Worm (Caenorhabditis elegans) whole organism, L1 larva: ENCODE results near the gene srx-77.

ENCODE experiments used
- C04F5.9 ChIP-seq: sonication (generic microtip); optimal IDR thresholded peaks from 2 replicates; lab custom pipeline; 2016; ENCODE audit warnings: missing genetic modification characterization, missing compliant biosample characterization
- C16A3.4 ChIP-seq: fragments of 150-350 bp; optimal IDR thresholded peaks from 2 replicates; lab custom pipeline; 2014; ENCODE audit warnings: missing biosample characterization, missing genetic modification characterization
- blmp-1 ChIP-seq: fragments of 150-350 bp; optimal IDR thresholded peaks from 2 replicates; lab custom pipeline; 2014; ENCODE audit warnings: missing biosample characterization, missing genetic modification characterization
- ceh-63 ChIP-seq: fragments of 200-800 bp; sonication (Bioruptor generic); optimal IDR thresholded peaks from 2 replicates; lab custom pipeline; 2018; ENCODE audit warnings: mild to moderate bottlenecking, missing genetic modification characterization, missing compliant biosample characterization
- ceh-88 ChIP-seq: fragments of 200-800 bp; sonication (Bioruptor generic); IDR thresholded peaks from 2 replicates; pipeline ENCODE4 v1.3.6; 2022; ENCODE audit warnings: missing genetic modification characterization, missing compliant biosample characterization
- ceh-90 ChIP-seq: sonication (generic microtip); optimal IDR thresholded peaks from 2 replicates; lab custom pipeline; 2016; ENCODE audit warnings: missing genetic modification characterization, missing compliant biosample characterization
- ces-1 ChIP-seq: fragments of 150-350 bp; optimal IDR thresholded peaks from 2 replicates; lab custom pipeline; 2014; ENCODE audit warnings: missing biosample characterization, missing genetic modification reagents, missing genetic modification characterization
- dpl-1 ChIP-seq, 3 experiments: fragments of 150-350 bp in 2 of 3; sonication (generic microtip) in 1 of 3; optimal IDR thresholded peaks; 2 replicates each; lab custom pipeline; 2014 to 2017; ENCODE audit warnings: missing biosample characterization in 3 of 3, missing genetic modification characterization in 3 of 3, missing genetic modification reagents in 3 of 3
- efl-1 ChIP-seq, 4 experiments: fragments of 150-350 bp; optimal IDR thresholded peaks in 3 of 4; peaks in 1 of 4; 1 replicate in 1 of 4; 2 replicates in 3 of 4; lab custom pipeline; 2014; ENCODE audit warnings: missing biosample characterization in 2 of 4, missing genetic modification characterization in 2 of 4, missing genetic modification reagents in 2 of 4
- efl-3 ChIP-seq: fragments of 200-800 bp; sonication (Bioruptor generic); optimal IDR thresholded peaks from 2 replicates; lab custom pipeline; 2018; ENCODE audit warnings: mild to moderate bottlenecking, missing genetic modification characterization, missing compliant biosample characterization
- egl-13 ChIP-seq: sonication (generic microtip); optimal IDR thresholded peaks from 2 replicates; lab custom pipeline; 2016; ENCODE audit warnings: missing genotype, missing genetic modification reagents, missing genetic modification characterization, missing compliant biosample characterization
- fkh-4 ChIP-seq: sonication (generic microtip); optimal IDR thresholded peaks from 2 replicates; lab custom pipeline; 2016; ENCODE audit warnings: missing compliant biosample characterization, missing genetic modification characterization, borderline replicate concordance
- fkh-8 ChIP-seq: sonication (generic microtip); optimal IDR thresholded peaks from 2 replicates; lab custom pipeline; 2016; ENCODE audit warnings: mild to moderate bottlenecking, missing genetic modification characterization, missing compliant biosample characterization
- grh-1 ChIP-seq: fragments of 200-800 bp; sonication (Bioruptor generic); IDR thresholded peaks from 2 replicates; pipeline ENCODE4 v1.3.6; 2022; ENCODE audit warnings: missing genetic modification reagents, missing genetic modification characterization, missing compliant biosample characterization
- hlh-17 ChIP-seq: fragments of 200-800 bp; sonication (Bioruptor generic); optimal IDR thresholded peaks from 2 replicates; lab custom pipeline; 2018; ENCODE audit warnings: missing genetic modification characterization, mild to moderate bottlenecking, missing compliant biosample characterization, moderate library complexity, borderline replicate concordance
- jun-1 ChIP-seq: fragments of 150-350 bp; optimal IDR thresholded peaks from 2 replicates; lab custom pipeline; 2014; ENCODE audit warnings: missing biosample characterization, missing genetic modification reagents, missing genetic modification characterization
- lin-14 ChIP-seq: fragments of 200-800 bp; sonication (Bioruptor generic); optimal IDR thresholded peaks from 2 replicates; lab custom pipeline; 2018; ENCODE audit warnings: mild to moderate bottlenecking, missing genetic modification characterization, moderate library complexity, missing compliant biosample characterization
- lin-15B ChIP-seq: fragments of 150-350 bp; sonication (generic microtip); optimal IDR thresholded peaks from 3 replicates; lab custom pipeline; 2014; ENCODE audit warnings: missing biosample characterization, missing genetic modification characterization
- lin-39 ChIP-seq: fragments of 150-350 bp; optimal IDR thresholded peaks from 2 replicates; lab custom pipeline; 2014; ENCODE audit warnings: missing biosample characterization, missing genetic modification reagents, missing genetic modification characterization
- lir-3 ChIP-seq: sonication (generic microtip); optimal IDR thresholded peaks from 2 replicates; lab custom pipeline; 2016; ENCODE audit warnings: mild to moderate bottlenecking, missing genetic modification characterization, moderate library complexity, missing compliant biosample characterization; ENCODE audit not compliant: poor library complexity
- lsy-2 ChIP-seq, 2 experiments: fragments of 150-350 bp; optimal IDR thresholded peaks; 2 replicates each; lab custom pipeline; 2014; ENCODE audit warnings: missing biosample characterization in 2 of 2, missing genetic modification characterization in 2 of 2
- mdl-1 ChIP-seq, 2 experiments: fragments of 150-350 bp; optimal IDR thresholded peaks; 2 replicates each; lab custom pipeline; 2014 to 2017; ENCODE audit warnings: missing biosample characterization in 2 of 2, missing genetic modification characterization in 2 of 2, inconsistent platforms in 1 of 2
- nhr-11 ChIP-seq: fragments of 150-350 bp; optimal IDR thresholded peaks from 2 replicates; lab custom pipeline; 2014; ENCODE audit warnings: missing biosample characterization, missing genetic modification characterization
- nhr-19 ChIP-seq: fragments of 200-800 bp; sonication (Bioruptor generic); conservative IDR thresholded peaks from 2 replicates; pipeline ENCODE4 v1.3.6; 2022; ENCODE audit warnings: missing genetic modification characterization, missing compliant biosample characterization
- nhr-20 ChIP-seq: sonication (generic microtip); optimal IDR thresholded peaks from 2 replicates; lab custom pipeline; 2016; ENCODE audit warnings: mild to moderate bottlenecking, missing genetic modification characterization, missing compliant biosample characterization
- nhr-71 ChIP-seq: sonication (generic microtip); optimal IDR thresholded peaks from 2 replicates; lab custom pipeline; 2016; ENCODE audit warnings: mild to moderate bottlenecking, missing genetic modification characterization, moderate library complexity, missing compliant biosample characterization
- nhr-77 ChIP-seq: fragments of 150-350 bp; optimal IDR thresholded peaks from 2 replicates; lab custom pipeline; 2014; ENCODE audit warnings: missing biosample characterization, missing genetic modification characterization
- nhr-85 ChIP-seq: sonication (generic microtip); peaks from one replicate; lab custom pipeline; 2016; ENCODE audit warnings: missing genetic modification characterization, inconsistent platforms, missing compliant biosample characterization
- nhr-90 ChIP-seq: sonication (generic microtip); optimal IDR thresholded peaks from 2 replicates; lab custom pipeline; 2016; ENCODE audit warnings: mild to moderate bottlenecking, missing genetic modification characterization, missing compliant biosample characterization; ENCODE audit not compliant: poor library complexity
- pag-3 ChIP-seq: sonication (generic microtip); optimal IDR thresholded peaks from 2 replicates; lab custom pipeline; 2017; ENCODE audit warnings: missing genetic modification characterization, mild to moderate bottlenecking, missing compliant biosample characterization, antibody characterized with exemption, borderline replicate concordance; ENCODE audit not compliant: insufficient read depth
- rnt-1 ChIP-seq: sonication (generic microtip); optimal IDR thresholded peaks from 2 replicates; lab custom pipeline; 2016; ENCODE audit warnings: mild to moderate bottlenecking, missing genetic modification characterization, moderate library complexity, missing compliant biosample characterization
- skn-1 ChIP-seq: fragments of 150-350 bp; optimal IDR thresholded peaks from 2 replicates; lab custom pipeline; 2014; ENCODE audit warnings: missing biosample characterization, missing genetic modification characterization
- snpc-4 ChIP-seq: fragments of 150-350 bp; optimal IDR thresholded peaks from 2 replicates; lab custom pipeline; 2014; ENCODE audit warnings: missing biosample characterization, missing genetic modification characterization
- snu-23 ChIP-seq: sonication (generic microtip); optimal IDR thresholded peaks from 2 replicates; lab custom pipeline; 2016; ENCODE audit warnings: missing genetic modification characterization, missing compliant biosample characterization
- sox-4 ChIP-seq: sonication (generic microtip); optimal IDR thresholded peaks from 2 replicates; lab custom pipeline; 2016; ENCODE audit warnings: missing genetic modification characterization, missing compliant biosample characterization
- sptf-1 ChIP-seq: fragments of 150-350 bp; optimal IDR thresholded peaks from 2 replicates; lab custom pipeline; 2014; ENCODE audit warnings: missing biosample characterization, missing genetic modification characterization
- sup-37 ChIP-seq: fragments of 200-800 bp; sonication (Bioruptor generic); optimal IDR thresholded peaks from 2 replicates; lab custom pipeline; 2018; ENCODE audit warnings: mild to moderate bottlenecking, missing genetic modification characterization, missing compliant biosample characterization
- swsn-7 ChIP-seq: sonication (generic microtip); optimal IDR thresholded peaks from 2 replicates; lab custom pipeline; 2016; ENCODE audit warnings: missing genetic modification characterization, missing compliant biosample characterization
- tbx-2 ChIP-seq: sonication (generic microtip); optimal IDR thresholded peaks from 2 replicates; lab custom pipeline; 2016; ENCODE audit warnings: missing genetic modification characterization, missing compliant biosample characterization
- unc-130 ChIP-seq: fragments of 150-350 bp; optimal IDR thresholded peaks from 2 replicates; lab custom pipeline; 2017; ENCODE audit warnings: missing biosample characterization, missing genetic modification characterization, inconsistent platforms
- unc-30 ChIP-seq: sonication (generic microtip); optimal IDR thresholded peaks from 2 replicates; lab custom pipeline; 2017; ENCODE audit warnings: missing biosample characterization, missing genetic modification characterization
- unc-62 ChIP-seq: fragments of 150-350 bp; optimal IDR thresholded peaks from 2 replicates; lab custom pipeline; 2014; ENCODE audit warnings: missing biosample characterization, missing genetic modification reagents, missing genetic modification characterization
- unc-86 ChIP-seq: sonication (generic microtip); optimal IDR thresholded peaks from 2 replicates; lab custom pipeline; 2016; ENCODE audit warnings: missing genetic modification characterization, missing compliant biosample characterization
- unc-98 ChIP-seq: fragments of 200-800 bp; sonication (Bioruptor generic); IDR thresholded peaks from 2 replicates; pipeline ENCODE4 v1.3.6; 2022; ENCODE audit warnings: missing genetic modification characterization, missing compliant biosample characterization
- vab-15 ChIP-seq: sonication (generic microtip); optimal IDR thresholded peaks from 2 replicates; lab custom pipeline; 2017; ENCODE audit warnings: missing genotype, mild to moderate bottlenecking, missing genetic modification characterization, missing compliant biosample characterization
- xbp-1 ChIP-seq: sonication (generic microtip); optimal IDR thresholded peaks from 2 replicates; lab custom pipeline; 2016; ENCODE audit warnings: missing genetic modification characterization, missing compliant biosample characterization
- zag-1 ChIP-seq: fragments of 150-350 bp; optimal IDR thresholded peaks from 2 replicates; lab custom pipeline; 2014; ENCODE audit warnings: missing biosample characterization, missing genetic modification characterization
- ztf-4 ChIP-seq: fragments of 150-350 bp; optimal IDR thresholded peaks from 2 replicates; lab custom pipeline; 2014; ENCODE audit warnings: missing biosample characterization, missing genetic modification characterization

The srx-77 gene

ce11 chrV:4694466-4695092, 26.0 kb upstream of the srx-77 start:
- TF ChIP-seq nhr-77 (tag; lab: Kevin White, UChicago): no peak
- peak; percentile 35 for TF ChIP-seq nhr-20 (tag; lab: Kevin White, UChicago)
- TF ChIP-seq sup-37 (GFP tag; lab: Kevin White, UChicago): peak; percentile 43
- peak; percentile 16 for TF ChIP-seq blmp-1 (tag; lab: Kevin White, UChicago)
- peak; percentile 65 for TF ChIP-seq nhr-71 (tag; lab: Kevin White, UChicago)
- TF ChIP-seq lin-15B: no peak
- peak; percentile 56 for TF ChIP-seq lin-14 (GFP tag; lab: Kevin White, UChicago)
- peak; percentile 68 for TF ChIP-seq vab-15
- peak; percentile 57 for TF ChIP-seq lir-3 (tag; lab: Kevin White, UChicago)
- TF ChIP-seq swsn-7 (tag; lab: Kevin White, UChicago): no peak
- no peak for TF ChIP-seq skn-1
- TF ChIP-seq C16A3.4 (tag; lab: Kevin White, UChicago): no peak
- TF ChIP-seq ceh-90 (tag; lab: Kevin White, UChicago): no peak
- peak; percentile 14 for TF ChIP-seq tbx-2 (tag; lab: Kevin White, UChicago)
- TF ChIP-seq grh-1 (GFP tag; lab: Robert Waterston, UW): no peak
- no peak for TF ChIP-seq efl-3 (GFP tag; lab: Kevin White, UChicago)
- peak; percentile 11 for TF ChIP-seq snu-23 (GFP tag; lab: Kevin White, UChicago)
- TF ChIP-seq unc-86 (tag; lab: Kevin White, UChicago): no peak
- TF ChIP-seq nhr-19: peak; percentile 46
- TF ChIP-seq lin-39: peak; percentile 27
- peak; percentile 66 for TF ChIP-seq nhr-85 (tag; lab: Kevin White, UChicago)
- peak; percentile 9 to 62 for TF ChIP-seq lsy-2 (tag; optimal IDR thresholded peaks at IDR 0.05; lab: Kevin White, UChicago)
- peak in 1 of 2 experiments; percentile 23 for TF ChIP-seq mdl-1 (tag; optimal IDR thresholded peaks at IDR 0.05; lab: Kevin White, UChicago)
- peak; percentile 15 for TF ChIP-seq rnt-1 (tag; lab: Kevin White, UChicago)
- TF ChIP-seq ztf-4 (tag; lab: Kevin White, UChicago): peak; percentile 24
- TF ChIP-seq snpc-4: no peak
- peak; percentile 55 for TF ChIP-seq nhr-11
- no peak for TF ChIP-seq efl-1 (optimal IDR thresholded peaks at IDR 0.05; lab: Kevin White, UChicago)
- peak in 1 of 2 experiments; percentile 84 for TF ChIP-seq efl-1 (GFP tag; optimal IDR thresholded peaks at IDR 0.05 in 1 of 2; lab: Kevin White, UChicago)
- TF ChIP-seq zag-1 (tag; lab: Kevin White, UChicago): no peak
- TF ChIP-seq, all 84 proteins: peak for 18

ce11 chrV:4693282-4693588, 24.7 kb upstream of the srx-77 start:
- no peak for TF ChIP-seq dpl-1 (GFP tag; optimal IDR thresholded peaks at IDR 0.05; lab: Kevin White, UChicago)
- no peak for TF ChIP-seq sptf-1 (tag; lab: Kevin White, UChicago)
- TF ChIP-seq unc-130 (tag; lab: Kevin White, UChicago): peak; percentile 32
- no peak for TF ChIP-seq grh-1 (GFP tag; lab: Robert Waterston, UW)
- no peak for TF ChIP-seq skn-1
- peak; percentile 69 for TF ChIP-seq rnt-1 (tag; lab: Kevin White, UChicago)
- no peak for TF ChIP-seq xbp-1 (tag; lab: Kevin White, UChicago)
- no peak for TF ChIP-seq C04F5.9 (tag; lab: Kevin White, UChicago)
- TF ChIP-seq pag-3: no peak
- no peak for TF ChIP-seq zag-1 (tag; lab: Kevin White, UChicago)
- TF ChIP-seq lin-39: no peak
- TF ChIP-seq nhr-20 (tag; lab: Kevin White, UChicago): peak; percentile 61
- no peak for TF ChIP-seq unc-86 (tag; lab: Kevin White, UChicago)
- TF ChIP-seq mdl-1 (tag; optimal IDR thresholded peaks at IDR 0.05; lab: Kevin White, UChicago): peak in 1 of 2 experiments; percentile 27
- no peak for TF ChIP-seq unc-30 (tag; lab: Kevin White, UChicago)
- no peak for TF ChIP-seq ces-1 (GFP tag; lab: Kevin White, UChicago)
- TF ChIP-seq ceh-63 (GFP tag; lab: Kevin White, UChicago): no peak
- TF ChIP-seq snpc-4: no peak
- TF ChIP-seq fkh-8 (tag; lab: Kevin White, UChicago): no peak
- no peak for TF ChIP-seq hlh-17
- peak; percentile 64 for TF ChIP-seq nhr-71 (tag; lab: Kevin White, UChicago)
- peak; percentile 69 for TF ChIP-seq lin-14 (GFP tag; lab: Kevin White, UChicago)
- TF ChIP-seq ceh-88 (GFP tag; lab: Robert Waterston, UW): no peak
- TF ChIP-seq nhr-19: peak; percentile 39; the same call in 1 of the 2 replicates
- TF ChIP-seq ceh-90 (tag; lab: Kevin White, UChicago): no peak
- no peak for TF ChIP-seq fkh-4 (tag; lab: Kevin White, UChicago)
- no peak for TF ChIP-seq sox-4 (tag; lab: Kevin White, UChicago)
- no peak for TF ChIP-seq blmp-1 (tag; lab: Kevin White, UChicago)
- TF ChIP-seq unc-62 (GFP tag; lab: Kevin White, UChicago): no peak
- TF ChIP-seq lin-15B: no peak
- TF ChIP-seq unc-98 (GFP tag; lab: Robert Waterston, UW): no peak
- TF ChIP-seq jun-1 (tag; lab: Kevin White, UChicago): no peak
- TF ChIP-seq nhr-90 (tag; lab: Kevin White, UChicago): no peak
- peak; percentile 46 for TF ChIP-seq tbx-2 (tag; lab: Kevin White, UChicago)
- TF ChIP-seq egl-13: no peak
